Fruit fly (Drosophila melanogaster): ENCODE measurements around the gene CG7841.

DNA sequence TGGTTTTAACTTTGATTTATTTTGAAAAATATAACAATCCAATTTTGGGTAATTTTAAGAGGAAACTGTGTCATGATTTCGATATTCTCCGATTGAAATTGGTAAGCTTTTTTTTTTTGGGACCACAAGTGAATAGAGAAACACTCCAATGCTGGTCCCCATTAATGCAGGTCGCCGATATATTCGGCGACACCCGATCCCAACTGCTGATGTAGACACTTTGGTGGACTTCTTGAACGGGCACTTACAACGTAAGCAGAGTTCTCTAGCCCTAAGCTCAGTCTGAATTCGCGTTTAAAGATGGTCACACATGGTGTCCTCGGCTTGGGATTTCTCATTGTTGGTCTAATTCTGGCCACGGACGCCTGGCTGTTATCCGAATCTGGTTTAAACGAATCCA, 12.3 kb upstream of the CG7841 start, which contains the start of gene yellow-k:
- TF ChIP-seq CTCF (optimal IDR thresholded peaks at IDR 0.05) (no peak), CG8478 (optimal IDR thresholded peaks at IDR 0.05) (no peak)

All from S2 (cell line).